Worm (Caenorhabditis elegans): ENCODE results near the gene tbcc-1.

ce11 chrIII:2795442-2796023 lies 7.3 kb downstream of the tbcc-1 start:
- no peak for TF ChIP-seq nhr-237 (tag; optimal IDR thresholded peaks at IDR 0.05)
- TF ChIP-seq crh-2 (tag; optimal IDR thresholded peaks at IDR 0.05), result no peak
- TF ChIP-seq mdl-1 (tag; optimal IDR thresholded peaks at IDR 0.05), result no peak
- no peak for TF ChIP-seq nhr-10 (tag; optimal IDR thresholded peaks at IDR 0.05)
- no peak for TF ChIP-seq lin-39 (tag; optimal IDR thresholded peaks at IDR 0.05)
- no peak for TF ChIP-seq blmp-1 (tag; optimal IDR thresholded peaks at IDR 0.05; ENCODE audit: insufficient read depth)
- no peak for TF ChIP-seq egl-27 (tag; optimal IDR thresholded peaks at IDR 0.05)
- TF ChIP-seq ama-1 (optimal IDR thresholded peaks at IDR 0.05), result no peak
- TF ChIP-seq ztf-4 (tag; optimal IDR thresholded peaks at IDR 0.05), result no peak
- TF ChIP-seq sem-4 (tag; optimal IDR thresholded peaks at IDR 0.05), result no peak
- no peak for TF ChIP-seq ceh-82 (tag; optimal IDR thresholded peaks at IDR 0.05)
- no peak for TF ChIP-seq unc-62 (GFP tag; optimal IDR thresholded peaks at IDR 0.05)

Data from whole organism, L2 larva.